Fruit fly (Drosophila melanogaster): Measurements from ENCODE around the gene Fur1.

Fur1 gene

DNA sequence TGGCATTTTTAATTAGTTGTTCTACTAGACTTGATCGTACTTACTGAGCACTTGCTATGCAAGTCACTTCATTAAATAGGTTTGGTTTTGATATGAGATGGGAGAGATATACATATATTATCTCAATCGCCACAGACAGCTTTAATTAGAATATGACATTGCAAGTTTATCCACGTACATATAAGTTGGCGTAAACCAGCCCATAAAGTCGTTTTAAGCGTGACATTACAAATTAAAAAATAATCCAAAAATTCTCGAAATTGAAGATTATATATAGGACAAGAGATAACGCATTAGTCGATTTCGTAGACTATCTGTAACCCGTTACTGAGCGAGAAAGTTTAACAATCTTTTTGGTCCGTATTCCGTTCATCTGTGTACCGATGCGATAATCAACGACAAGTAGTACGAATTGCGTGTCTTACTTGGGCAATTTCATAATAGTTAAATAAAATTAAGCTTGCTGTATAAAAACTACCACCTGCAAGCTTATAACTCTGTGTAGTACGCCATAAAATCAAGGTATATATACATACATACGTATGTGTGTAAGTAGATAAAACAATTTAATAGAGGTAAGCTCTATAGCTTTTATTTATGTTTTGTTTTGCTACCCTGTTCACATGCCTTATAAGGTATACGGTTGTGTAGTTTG is 152.7 kb downstream of the Fur1 start, which contains the start of gene CG10560 (continued):
- no peak for TF ChIP-seq Hr51 (GFP tag; optimal IDR thresholded peaks at IDR 0.05)
- no peak for TF ChIP-seq CG8281 (tag; optimal IDR thresholded peaks at IDR 0.05)
- TF ChIP-seq CG3726 (GFP tag; IDR thresholded peaks at IDR 0.05) = no peak
- TF ChIP-seq CG34376 (GFP tag; optimal IDR thresholded peaks at IDR 0.05) = peak; percentile 3
- TF ChIP-seq salm (tag; optimal IDR thresholded peaks at IDR 0.05) = no peak
- no peak for TF ChIP-seq peb (GFP tag; IDR thresholded peaks at IDR 0.05)
- TF ChIP-seq slbo (GFP tag; IDR thresholded peaks at IDR 0.05) = no peak
- TF ChIP-seq CG12071 (GFP tag; optimal IDR thresholded peaks at IDR 0.05) = peak; percentile 20
- TF ChIP-seq TFAM (GFP tag; optimal IDR thresholded peaks at IDR 0.05) = no peak
- TF ChIP-seq Meics (GFP tag; optimal IDR thresholded peaks at IDR 0.05) = no peak
- no peak for TF ChIP-seq zfh2 (GFP tag; optimal IDR thresholded peaks at IDR 0.05)
- TF ChIP-seq CG17802 (tag; optimal IDR thresholded peaks at IDR 0.05) = no peak
- TF ChIP-seq mirr (GFP tag; optimal IDR thresholded peaks at IDR 0.05) = peak; percentile 30

DNA sequence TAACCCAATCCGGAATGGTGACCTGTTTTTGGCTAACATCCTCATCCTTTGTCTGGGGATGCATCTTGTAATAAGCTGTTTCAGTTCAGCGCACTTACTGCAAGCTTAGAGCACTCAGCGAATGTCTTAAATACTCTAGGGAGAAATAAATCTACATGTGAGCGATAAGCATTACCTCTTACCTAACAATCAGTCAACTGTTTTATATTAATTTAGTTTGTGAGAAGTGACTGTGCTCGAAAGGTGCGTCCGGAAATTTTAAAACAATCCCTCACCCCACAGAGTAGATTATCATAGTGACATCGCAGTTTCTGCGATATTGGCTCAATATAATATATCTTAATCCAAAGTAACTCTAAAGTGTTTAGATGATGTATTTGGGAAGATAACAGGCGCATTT is 154.8 kb downstream of the Fur1 start, which contains the start of gene CG10553:
CG10553 (minus strand) TSS at position 101 of the 400 bp plus-strand sequence.
- TF ChIP-seq psq (GFP tag; optimal IDR thresholded peaks at IDR 0.05) (no peak), CG10543 (GFP tag; optimal IDR thresholded peaks at IDR 0.05) (no peak), Ptx1 (GFP tag; IDR thresholded peaks at IDR 0.05) (no peak), CG5245 (GFP tag; optimal IDR thresholded peaks at IDR 0.05) (no peak), MESR4 (GFP tag; optimal IDR thresholded peaks at IDR 0.05) (no peak), CG16863 (GFP tag; optimal IDR thresholded peaks at IDR 0.05) (no peak), Dp (GFP tag; optimal IDR thresholded peaks at IDR 0.05) (no peak), knrl (GFP tag; IDR thresholded peaks at IDR 0.05; ENCODE audit: partially characterized antibody) (no peak), ftz-f1 (GFP tag; optimal IDR thresholded peaks at IDR 0.05) (no peak), HLH3B (GFP tag; IDR thresholded peaks at IDR 0.05) (no peak), Trl (optimal IDR thresholded peaks at IDR 0.05) (no peak), Trl (GFP tag; optimal IDR thresholded peaks at IDR 0.05) (no peak), CG17186 (GFP tag; optimal IDR thresholded peaks at IDR 0.05) (no peak), dm (GFP tag; optimal IDR thresholded peaks at IDR 0.05) (no peak), tx (GFP tag; optimal IDR thresholded peaks at IDR 0.05) (no peak), Med (GFP tag) (no peak), Atf6 (GFP tag; IDR thresholded peaks at IDR 0.05) (no peak), gt (GFP tag; IDR thresholded peaks at IDR 0.05) (no peak)

dm6 chr3R:25316016-25316415 is 156.8 kb downstream of the Fur1 start, which contains the start of gene CG10559:
Gene CG10559, minus strand, starts transcription at chr3R:25316116.
- TF ChIP-seq PHDP (tag; optimal IDR thresholded peaks at IDR 0.05) (peak; percentile 1), z (GFP tag; IDR thresholded peaks at IDR 0.05) (no peak), tin (GFP tag; optimal IDR thresholded peaks at IDR 0.05) (no peak), sens (GFP tag) (peak; percentile 18), CG8290 (GFP tag; optimal IDR thresholded peaks at IDR 0.05) (no peak), CG8290 (tag; optimal IDR thresholded peaks at IDR 0.05) (peak in 1 of 2 experiments; percentile 13), CG31441 (GFP tag; IDR thresholded peaks at IDR 0.05) (no peak), chinmo (GFP tag; IDR thresholded peaks at IDR 0.05; ENCODE audit: partially characterized antibody) (0 out of 4 replicates have a peak, but pooled peaks have one; percentile 24), CG3163 (GFP tag; optimal IDR thresholded peaks at IDR 0.05) (peak; percentile 44), Med (GFP tag) (peak; percentile 42), Trl (optimal IDR thresholded peaks at IDR 0.05) (peak in 1 of 2 experiments; percentile 18), Trl (GFP tag; optimal IDR thresholded peaks at IDR 0.05) (no peak)
